Fruit fly (Drosophila melanogaster): ENCODE measurements around the gene CG43732.

The CG43732 gene

dm6 chr3R:18983614-18984185 lies 33.7 kb downstream of the CG43732 start, which contains the start of the genes snRNP-U1-C and gukh (continued):
- TF ChIP-seq abd-A (tag; optimal IDR thresholded peaks at IDR 0.05): peak; percentile 74
- peak; percentile 10 for TF ChIP-seq CG8281 (tag; optimal IDR thresholded peaks at IDR 0.05)
- TF ChIP-seq kni (GFP tag; optimal IDR thresholded peaks at IDR 0.05): peak; percentile 5
- TF ChIP-seq HLH4C (GFP tag; IDR thresholded peaks at IDR 0.05; ENCODE audit: partially characterized antibody): peak; percentile 48; the same call in 1 of the 3 replicates
- peak; percentile 88 for TF ChIP-seq lab (GFP tag; optimal IDR thresholded peaks at IDR 0.05)
- TF ChIP-seq Adf1 (GFP tag; IDR thresholded peaks at IDR 0.05): peak; percentile 84
- TF ChIP-seq kay (GFP tag; optimal IDR thresholded peaks at IDR 0.05): peak; percentile 47
- TF ChIP-seq repo (GFP tag; optimal IDR thresholded peaks at IDR 0.05): peak; percentile 27
- TF ChIP-seq Taf1 (GFP tag; IDR thresholded peaks at IDR 0.05): peak; percentile 86
- TF ChIP-seq Hey (tag; optimal IDR thresholded peaks at IDR 0.05): peak; percentile 5
- TF ChIP-seq Trl (optimal IDR thresholded peaks at IDR 0.05): no peak
- no peak for TF ChIP-seq Trl (GFP tag; optimal IDR thresholded peaks at IDR 0.05)
- TF ChIP-seq knrl (GFP tag; IDR thresholded peaks at IDR 0.05; ENCODE audit: partially characterized antibody): peak; percentile 72
- peak; percentile 63; the same call in 1 of the 3 replicates for TF ChIP-seq CG3726 (GFP tag; IDR thresholded peaks at IDR 0.05)
- TF ChIP-seq CG12299 (tag; optimal IDR thresholded peaks at IDR 0.05): peak; percentile 78
- peak; percentile 53 for TF ChIP-seq CG9437 (GFP tag; optimal IDR thresholded peaks at IDR 0.05)
- TF ChIP-seq CG4360 (GFP tag; IDR thresholded peaks at IDR 0.05): peak; percentile 49
- peak; percentile 75 for TF ChIP-seq dmrt99B (tag; optimal IDR thresholded peaks at IDR 0.05)
- peak; percentile 93 for TF ChIP-seq ci (GFP tag; IDR thresholded peaks at IDR 0.05)
- peak; percentile 59 for TF ChIP-seq Doc3 (GFP tag; IDR thresholded peaks at IDR 0.05; ENCODE audit: partially characterized antibody)
- TF ChIP-seq CG2202 (tag; optimal IDR thresholded peaks at IDR 0.05): peak; percentile 57
- TF ChIP-seq hb (GFP tag; IDR thresholded peaks at IDR 0.05; ENCODE audit: partially characterized antibody): peak; percentile 33; the same call in 1 of the 3 replicates
- TF ChIP-seq Mad (GFP tag; optimal IDR thresholded peaks at IDR 0.05): peak; percentile 43
- TF ChIP-seq CG17612 (GFP tag; IDR thresholded peaks at IDR 0.05): peak; percentile 54
- TF ChIP-seq CG10979 (tag; optimal IDR thresholded peaks at IDR 0.05): peak; percentile 65
- peak; percentile 25 for TF ChIP-seq grn (GFP tag; optimal IDR thresholded peaks at IDR 0.05)
- TF ChIP-seq prd (optimal IDR thresholded peaks at IDR 0.05): no peak
- peak; percentile 89 for TF ChIP-seq prd (GFP tag; IDR thresholded peaks at IDR 0.05)
- no peak for TF ChIP-seq h (optimal IDR thresholded peaks at IDR 0.05)
- TF ChIP-seq dimm (GFP tag; IDR thresholded peaks at IDR 0.05): peak; percentile 53
- TF ChIP-seq CG15601 (tag; optimal IDR thresholded peaks at IDR 0.05): peak; percentile 73
- TF ChIP-seq Lim3 (GFP tag; IDR thresholded peaks at IDR 0.05): no peak
- TF ChIP-seq Fer3 (tag; optimal IDR thresholded peaks at IDR 0.05): peak; percentile 86
- TF ChIP-seq dati (GFP tag; IDR thresholded peaks at IDR 0.05): peak; percentile 61
- peak; percentile 67 for TF ChIP-seq MESR4 (GFP tag; optimal IDR thresholded peaks at IDR 0.05)
- no peak for TF ChIP-seq BtbVII (GFP tag; optimal IDR thresholded peaks at IDR 0.05)
- TF ChIP-seq gem (tag; optimal IDR thresholded peaks at IDR 0.05): peak; percentile 92
- peak; percentile 84 for TF ChIP-seq CG13775 (GFP tag; optimal IDR thresholded peaks at IDR 0.05)
- no peak for TF ChIP-seq CG7963 (GFP tag; IDR thresholded peaks at IDR 0.05; ENCODE audit: partially characterized antibody)
- TF ChIP-seq Ada2b (GFP tag; IDR thresholded peaks at IDR 0.05): peak; percentile 87
- TF ChIP-seq stc (GFP tag; IDR thresholded peaks at IDR 0.05): peak; percentile 77; the same call in 1 of the 2 replicates
- TF ChIP-seq sens-2 (GFP tag; IDR thresholded peaks at IDR 0.05): peak; percentile 84
- TF ChIP-seq Bdp1 (GFP tag; optimal IDR thresholded peaks at IDR 0.05): no peak
- TF ChIP-seq CG12942 (GFP tag; optimal IDR thresholded peaks at IDR 0.05): peak; percentile 83
- peak; percentile 87 for TF ChIP-seq lbe (GFP tag; optimal IDR thresholded peaks at IDR 0.05)
- peak; percentile 84 for TF ChIP-seq CG11456 (GFP tag; IDR thresholded peaks at IDR 0.05)
- TF ChIP-seq CG9727 (GFP tag; optimal IDR thresholded peaks at IDR 0.05): peak; percentile 76
- TF ChIP-seq corto (GFP tag; optimal IDR thresholded peaks at IDR 0.05): peak; percentile 62
- TF ChIP-seq Dp (GFP tag; optimal IDR thresholded peaks at IDR 0.05): peak; percentile 66
- peak; percentile 85 for TF ChIP-seq trem (tag; optimal IDR thresholded peaks at IDR 0.05)
- TF ChIP-seq CG3407 (GFP tag; optimal IDR thresholded peaks at IDR 0.05): no peak
